Worm (Caenorhabditis elegans) whole organism, young adult: ENCODE results near the gene algn-9.
A peak's percentile ranks its signal among the peaks of the same experiment; 100 is the strongest.

Source experiments
- B0035.1 ChIP-seq: sonication (generic microtip); optimal IDR thresholded peaks from 2 replicates; lab custom pipeline; 2016; ENCODE audit warnings: missing genetic modification characterization, mild to moderate bottlenecking, missing compliant biosample characterization, missing genotype, missing genetic modification reagents
- B0261.1 ChIP-seq: sonication (generic microtip); optimal IDR thresholded peaks from 2 replicates; lab custom pipeline; 2016; ENCODE audit warnings: mild to moderate bottlenecking, missing genetic modification characterization, moderate library complexity, missing compliant biosample characterization
- F10E7.11 ChIP-seq: sonication (generic microtip); optimal IDR thresholded peaks from 2 replicates; lab custom pipeline; 2017; ENCODE audit warnings: mild to moderate bottlenecking, missing genetic modification characterization, moderate library complexity, missing compliant biosample characterization
- F22D6.2 ChIP-seq: sonication (generic microtip); optimal IDR thresholded peaks from 2 replicates; lab custom pipeline; 2016; ENCODE audit warnings: mild to moderate bottlenecking, missing genetic modification characterization, missing compliant biosample characterization
- F33H1.4 ChIP-seq: fragments of 200-800 bp; sonication (Bioruptor generic); IDR thresholded peaks from 2 replicates; pipeline ENCODE4 v1.3.6; 2022; ENCODE audit warnings: missing genetic modification reagents, missing genetic modification characterization, missing compliant biosample characterization
- K11D2.4 ChIP-seq: fragments of 200-800 bp; sonication (Bioruptor generic); IDR thresholded peaks from 2 replicates; pipeline ENCODE4 v1.3.6; 2022; ENCODE audit warnings: missing genetic modification reagents, missing genetic modification characterization, missing compliant biosample characterization
- K12H6.12 ChIP-seq: fragments of 200-800 bp; sonication (Bioruptor generic); optimal IDR thresholded peaks from 2 replicates; lab custom pipeline; 2018; ENCODE audit warnings: mild to moderate bottlenecking, missing genetic modification characterization, missing compliant biosample characterization
- T07F8.4 ChIP-seq: sonication (generic microtip); optimal IDR thresholded peaks from 2 replicates; lab custom pipeline; 2016; ENCODE audit warnings: mild to moderate bottlenecking, missing genetic modification characterization, moderate library complexity, missing compliant biosample characterization
- ama-1 ChIP-seq, 3 experiments: fragments of 150-350 bp in 1 of 3; sonication (generic microtip) in 2 of 3; optimal IDR thresholded peaks; 2 replicates each; lab custom pipeline; 2014 to 2018; ENCODE audit warnings: missing biosample characterization in 2 of 3, missing genetic modification characterization in 2 of 3, missing genetic modification reagents in 2 of 3
- aptf-3 ChIP-seq: fragments of 200-800 bp; sonication (Bioruptor generic); IDR thresholded peaks from 2 replicates; pipeline ENCODE4 v1.3.6; 2022; ENCODE audit warnings: missing genetic modification characterization, missing compliant biosample characterization
- atf-7 ChIP-seq: sonication (generic microtip); optimal IDR thresholded peaks from 2 replicates; lab custom pipeline; 2017; ENCODE audit warnings: mild to moderate bottlenecking, missing genetic modification characterization, missing compliant biosample characterization
- ccch-3 ChIP-seq: fragments of 200-800 bp; sonication (Bioruptor generic); optimal IDR thresholded peaks from 2 replicates; lab custom pipeline; 2018; ENCODE audit warnings: mild to moderate bottlenecking, missing genetic modification characterization, missing compliant biosample characterization
- ceh-40 ChIP-seq: fragments of 200-800 bp; sonication (Bioruptor generic); IDR thresholded peaks from 2 replicates; pipeline ENCODE4 v1.3.6; 2022; ENCODE audit warnings: missing genetic modification characterization, missing compliant biosample characterization
- chd-7 ChIP-seq: sonication (generic microtip); optimal IDR thresholded peaks from 2 replicates; lab custom pipeline; 2016; ENCODE audit warnings: mild to moderate bottlenecking, missing genetic modification characterization, moderate library complexity, missing compliant biosample characterization
- die-1 ChIP-seq: sonication (generic microtip); optimal IDR thresholded peaks from 2 replicates; lab custom pipeline; 2016; ENCODE audit warnings: missing genotype, mild to moderate bottlenecking, missing genetic modification characterization, missing compliant biosample characterization
- dox-1 ChIP-seq: fragments of 200-800 bp; sonication (Bioruptor generic); IDR thresholded peaks from 2 replicates; pipeline ENCODE4 v1.3.6; 2022; ENCODE audit warnings: missing genetic modification reagents, missing genetic modification characterization, missing compliant biosample characterization
- dpl-1 ChIP-seq: fragments of 150-350 bp; optimal IDR thresholded peaks from 2 replicates; lab custom pipeline; 2014; ENCODE audit warnings: missing biosample characterization, missing genetic modification reagents, missing genetic modification characterization
- efl-1 ChIP-seq: fragments of 150-350 bp; optimal IDR thresholded peaks from 2 replicates; lab custom pipeline; 2014; ENCODE audit warnings: missing biosample characterization, missing genetic modification reagents, missing genetic modification characterization
- egl-44 ChIP-seq: fragments of 200-800 bp; sonication (Bioruptor generic); IDR thresholded peaks from 2 replicates; pipeline ENCODE4 v1.3.6; 2022; ENCODE audit warnings: missing genetic modification reagents, missing genetic modification characterization, missing compliant biosample characterization
- egrh-3 ChIP-seq: fragments of 200-800 bp; sonication (Bioruptor generic); IDR thresholded peaks from 2 replicates; pipeline ENCODE4 v1.3.6; 2022; ENCODE audit warnings: missing genetic modification reagents, missing genetic modification characterization, missing compliant biosample characterization
- ekl-4 ChIP-seq: fragments of 200-800 bp; sonication (Bioruptor generic); IDR thresholded peaks from 2 replicates; pipeline ENCODE4 v1.3.6; 2022; ENCODE audit warnings: missing genetic modification reagents, missing genetic modification characterization, missing compliant biosample characterization
- him-1 ChIP-seq: sonication (generic microtip); optimal IDR thresholded peaks from 2 replicates; lab custom pipeline; 2016; ENCODE audit warnings: missing genotype, missing genetic modification reagents, missing genetic modification characterization, missing compliant biosample characterization
- hlh-12 ChIP-seq: sonication (generic microtip); optimal IDR thresholded peaks from 2 replicates; lab custom pipeline; 2016; ENCODE audit warnings: missing genetic modification characterization, missing compliant biosample characterization
- hlh-26 ChIP-seq: fragments of 200-800 bp; sonication (Bioruptor generic); conservative IDR thresholded peaks from 2 replicates; pipeline ENCODE4 v1.3.6; 2022; ENCODE audit warnings: missing genetic modification reagents, missing genetic modification characterization, missing compliant biosample characterization
- hmg-1.2 ChIP-seq: fragments of 200-800 bp; sonication (Bioruptor generic); IDR thresholded peaks from 2 replicates; pipeline ENCODE4 v1.3.6; 2022; ENCODE audit warnings: missing genetic modification reagents, missing genetic modification characterization, missing compliant biosample characterization
- hrde-1 ChIP-seq: sonication (generic microtip); optimal IDR thresholded peaks from 2 replicates; lab custom pipeline; 2016; ENCODE audit warnings: missing genetic modification characterization, mild to moderate bottlenecking, missing compliant biosample characterization, moderate library complexity, missing genotype, missing genetic modification reagents, borderline replicate concordance
- let-526 ChIP-seq: fragments of 200-800 bp; sonication (Bioruptor generic); IDR thresholded peaks from 2 replicates; pipeline ENCODE4 v1.3.6; 2022; ENCODE audit warnings: missing genetic modification reagents, missing genetic modification characterization, missing compliant biosample characterization
- lin-35 ChIP-seq, 3 experiments: fragments of 150-350 bp in 2 of 3; sonication (generic microtip) in 1 of 3; optimal IDR thresholded peaks; 2 replicates each; lab custom pipeline; 2014 to 2018; ENCODE audit warnings: missing biosample characterization in 3 of 3, missing genetic modification characterization in 3 of 3, missing genetic modification reagents in 3 of 3
- madf-3 ChIP-seq: fragments of 200-800 bp; sonication (Bioruptor generic); IDR thresholded peaks from 2 replicates; pipeline ENCODE4 v1.3.6; 2022; ENCODE audit warnings: missing genetic modification reagents, missing genetic modification characterization, missing compliant biosample characterization
- madf-6 ChIP-seq: fragments of 200-800 bp; sonication (Bioruptor generic); IDR thresholded peaks from 2 replicates; pipeline ENCODE4 v1.3.6; 2022; ENCODE audit warnings: missing genetic modification reagents, missing genetic modification characterization, missing compliant biosample characterization
- mcd-1 ChIP-seq: fragments of 200-800 bp; sonication (Bioruptor generic); IDR thresholded peaks from 2 replicates; pipeline ENCODE4 v1.3.6; 2022; ENCODE audit warnings: missing genetic modification reagents, missing genetic modification characterization, missing compliant biosample characterization
- nfyb-1 ChIP-seq: fragments of 200-800 bp; sonication (Bioruptor generic); IDR thresholded peaks from 2 replicates; pipeline ENCODE4 v1.3.6; 2022; ENCODE audit warnings: missing genetic modification reagents, missing genetic modification characterization, missing compliant biosample characterization
- nhr-179 ChIP-seq: sonication (generic microtip); optimal IDR thresholded peaks from 2 replicates; lab custom pipeline; 2016; ENCODE audit warnings: mild to moderate bottlenecking, missing genetic modification characterization, missing compliant biosample characterization
- nhr-80 ChIP-seq: sonication (generic microtip); optimal IDR thresholded peaks from 2 replicates; lab custom pipeline; 2016; ENCODE audit warnings: missing genetic modification characterization, missing compliant biosample characterization
- repo-1 ChIP-seq: sonication (generic microtip); optimal IDR thresholded peaks from 2 replicates; lab custom pipeline; 2017; ENCODE audit warnings: mild to moderate bottlenecking, missing genetic modification characterization, missing compliant biosample characterization
- rpc-1 ChIP-seq, 2 experiments: fragments of 150-350 bp in 1 of 2; sonication (generic microtip) in 1 of 2; optimal IDR thresholded peaks; 2 replicates each; lab custom pipeline; 2014 to 2018; ENCODE audit warnings: missing biosample characterization in 1 of 2, missing genetic modification characterization in 1 of 2, missing genetic modification reagents in 1 of 2, missing genotype in 1 of 2
- sea-2 ChIP-seq: fragments of 200-800 bp; sonication (Bioruptor generic); IDR thresholded peaks from 2 replicates; pipeline ENCODE4 v1.3.6; 2022; ENCODE audit warnings: missing genetic modification characterization, missing compliant biosample characterization
- unc-62 ChIP-seq: fragments of 150-350 bp; optimal IDR thresholded peaks from 2 replicates; lab custom pipeline; 2014; ENCODE audit warnings: missing biosample characterization, missing genetic modification reagents, missing genetic modification characterization
- zfh-2 ChIP-seq: fragments of 200-800 bp; sonication (Bioruptor generic); conservative IDR thresholded peaks from 2 replicates; pipeline ENCODE4 v1.3.6; 2022; ENCODE audit warnings: missing genetic modification reagents, missing genetic modification characterization, missing compliant biosample characterization
- zim-3 ChIP-seq: sonication (generic microtip); optimal IDR thresholded peaks from 2 replicates; lab custom pipeline; 2017; ENCODE audit warnings: mild to moderate bottlenecking, missing genetic modification characterization, moderate library complexity, missing compliant biosample characterization
- ztf-25 ChIP-seq: fragments of 200-800 bp; sonication (Bioruptor generic); IDR thresholded peaks from 2 replicates; pipeline ENCODE4 v1.3.6; 2022; ENCODE audit warnings: missing genetic modification reagents, missing genetic modification characterization, missing compliant biosample characterization
- ztf-28 ChIP-seq: fragments of 200-800 bp; sonication (Bioruptor generic); IDR thresholded peaks from 2 replicates; pipeline ENCODE4 v1.3.6; 2022; ENCODE audit warnings: missing genetic modification reagents, missing genetic modification characterization, missing compliant biosample characterization

The algn-9 gene

ce11 chrII:10592452-10592851, 8.3 kb downstream of the algn-9 start, which contains the start of gene crn-5:
crn-5 (plus strand) TSS chrII:10592752.
- no peak for TF ChIP-seq ama-1 (optimal IDR thresholded peaks at IDR 0.05; lab: Kevin White, UChicago)
- TF ChIP-seq ama-1 (GFP tag; optimal IDR thresholded peaks at IDR 0.05; lab: Kevin White, UChicago), result no peak
- no peak for TF ChIP-seq F22D6.2 (tag; lab: Kevin White, UChicago)
- no peak for TF ChIP-seq hrde-1 (tag; lab: Kevin White, UChicago)
- no peak for TF ChIP-seq repo-1 (tag; lab: Kevin White, UChicago)
- TF ChIP-seq him-1 (tag; lab: Kevin White, UChicago), result no peak
- TF ChIP-seq nfyb-1, result no peak
- TF ChIP-seq T07F8.4 (tag; lab: Kevin White, UChicago), result no peak
- TF ChIP-seq hmg-1.2 (GFP tag; lab: Robert Waterston, UW), result no peak
- no peak for TF ChIP-seq B0035.1 (tag; lab: Kevin White, UChicago)
- TF ChIP-seq ztf-28 (GFP tag; lab: Robert Waterston, UW), result no peak
- no peak for TF ChIP-seq nhr-179 (tag; lab: Kevin White, UChicago)
- TF ChIP-seq mcd-1, result no peak
- no peak for TF ChIP-seq ekl-4 (GFP tag; lab: Robert Waterston, UW)
- TF ChIP-seq ccch-3 (GFP tag; lab: Kevin White, UChicago), result no peak
- no peak for TF ChIP-seq F10E7.11 (tag; lab: Kevin White, UChicago)
- no peak for TF ChIP-seq sea-2 (GFP tag; lab: Robert Waterston, UW)
- TF ChIP-seq B0261.1 (tag; lab: Kevin White, UChicago), result no peak

DNA sequence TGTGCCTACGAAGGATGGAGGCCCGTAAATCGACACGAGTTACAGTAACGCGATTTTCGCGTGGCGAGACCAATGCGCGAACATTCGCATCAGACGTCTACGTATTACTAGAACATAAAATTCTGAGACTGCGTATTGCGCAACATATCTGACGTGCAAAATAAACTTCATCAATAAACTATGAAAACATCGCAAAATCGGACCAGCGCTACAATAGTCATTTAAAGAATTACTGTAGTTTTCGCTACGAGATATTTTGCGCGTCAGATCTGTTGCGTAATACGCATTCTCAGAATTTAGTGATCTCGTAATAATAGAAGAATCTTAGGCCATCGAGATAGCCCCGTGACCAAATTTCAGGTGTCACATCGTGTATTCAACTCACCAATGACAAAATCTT, 10.2 kb downstream of the algn-9 start:
- TF ChIP-seq zim-3 (tag; lab: Kevin White, UChicago) (no peak), madf-6 (no peak), rpc-1 (optimal IDR thresholded peaks at IDR 0.05; lab: Kevin White, UChicago) (no peak), rpc-1 (tag; optimal IDR thresholded peaks at IDR 0.05; lab: Kevin White, UChicago) (no peak), hrde-1 (tag; lab: Kevin White, UChicago) (no peak), efl-1 (GFP tag; lab: Kevin White, UChicago) (no peak), egrh-3 (GFP tag; lab: Robert Waterston, UW) (no peak), ceh-40 (GFP tag; lab: Robert Waterston, UW) (no peak), unc-62 (GFP tag; lab: Kevin White, UChicago) (no peak), B0261.1 (tag; lab: Kevin White, UChicago) (no peak), him-1 (tag; lab: Kevin White, UChicago) (no peak), hlh-26 (GFP tag; lab: Robert Waterston, UW) (no peak), aptf-3 (GFP tag; lab: Robert Waterston, UW) (no peak), let-526 (GFP tag; lab: Robert Waterston, UW) (no peak), ztf-25 (no peak), zfh-2 (GFP tag; lab: Robert Waterston, UW) (no peak), atf-7 (no peak), K11D2.4 (GFP tag; lab: Robert Waterston, UW) (no peak), K12H6.12 (no peak), madf-3 (GFP tag; lab: Robert Waterston, UW) (no peak), die-1 (tag; lab: Kevin White, UChicago) (no peak)

ce11 chrII:10594758-10595157, 10.6 kb downstream of the algn-9 start, which contains the start of gene C14A4.6:
C14A4.6 (minus strand) TSS chrII:10594776.
- TF ChIP-seq chd-7, result no peak
- no peak for TF ChIP-seq egl-44 (GFP tag; lab: Robert Waterston, UW)
- no peak for TF ChIP-seq lin-35 (GFP tag; optimal IDR thresholded peaks at IDR 0.05; lab: Kevin White, UChicago)
- no peak for TF ChIP-seq dpl-1 (GFP tag; lab: Kevin White, UChicago)
- TF ChIP-seq hlh-12 (tag; lab: Kevin White, UChicago), result no peak
- TF ChIP-seq dox-1 (GFP tag; lab: Robert Waterston, UW), result 0 out of 2 replicates have a peak, but pooled peaks have one; percentile 28
- peak; percentile 72 for TF ChIP-seq nhr-80 (tag; lab: Kevin White, UChicago)
- TF ChIP-seq F33H1.4, result no peak
- TF ChIP-seq, all 124 proteins: peak for 2
